Worm (Caenorhabditis elegans): ENCODE measurements around the gene lec-2.

Gene lec-2

ce11 chrII:9986635-9987575, 29.1 kb downstream of the lec-2 start:
- TF ChIP-seq sma-9 (GFP tag; optimal IDR thresholded peaks at IDR 0.05) (peak; percentile 30), sma-9 (tag; optimal IDR thresholded peaks at IDR 0.05) (no peak), nhr-12 (tag; optimal IDR thresholded peaks at IDR 0.05) (no peak), nhr-25 (tag; optimal IDR thresholded peaks at IDR 0.05) (peak; percentile 54), mab-5 (tag; optimal IDR thresholded peaks at IDR 0.05) (peak; percentile 65)

DNA sequence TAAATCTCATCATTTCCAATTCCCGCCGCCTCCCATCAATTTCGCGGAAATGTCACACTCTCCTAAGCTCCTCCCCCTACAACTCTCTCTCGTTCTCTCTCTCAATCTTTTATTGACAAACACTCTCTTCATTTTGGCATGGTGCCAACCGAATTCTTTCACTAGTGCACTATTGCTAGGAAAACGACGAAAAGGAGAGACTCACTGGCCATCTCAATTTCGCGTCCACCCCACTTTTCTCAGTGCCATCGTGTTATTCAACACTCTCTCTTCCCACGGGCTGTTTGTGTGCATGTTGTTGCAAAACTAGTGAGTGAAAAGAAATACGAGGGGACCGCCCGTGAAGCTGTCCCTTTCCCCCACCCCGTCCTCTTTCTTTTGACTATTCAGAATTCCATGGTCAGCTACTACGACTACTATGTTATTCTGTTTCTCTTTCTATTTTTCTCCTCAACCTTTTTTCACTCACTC, 31.1 kb downstream of the lec-2 start:
- peak; percentile 55 to 63 for TF ChIP-seq mdl-1 (tag; optimal IDR thresholded peaks at IDR 0.05)
- TF ChIP-seq egl-27 (tag; optimal IDR thresholded peaks at IDR 0.05): peak; percentile 8
- TF ChIP-seq skn-1 (tag; optimal IDR thresholded peaks at IDR 0.05): no peak
- TF ChIP-seq aly-2 (tag; optimal IDR thresholded peaks at IDR 0.05): no peak
- no peak for TF ChIP-seq nhr-12 (tag; optimal IDR thresholded peaks at IDR 0.05)
- TF ChIP-seq ceh-82 (tag; optimal IDR thresholded peaks at IDR 0.05): no peak
- TF ChIP-seq blmp-1 (tag; optimal IDR thresholded peaks at IDR 0.05; ENCODE audit: insufficient read depth): no peak
- TF ChIP-seq ztf-4 (tag; optimal IDR thresholded peaks at IDR 0.05): peak; percentile 31
- TF ChIP-seq nhr-6 (tag; optimal IDR thresholded peaks at IDR 0.05): peak; percentile 58
- TF ChIP-seq nhr-23 (tag; optimal IDR thresholded peaks at IDR 0.05): no peak
- TF ChIP-seq nhr-25 (tag; optimal IDR thresholded peaks at IDR 0.05): no peak
- TF ChIP-seq F13H6.1 (tag; optimal IDR thresholded peaks at IDR 0.05): peak; percentile 92
- TF ChIP-seq zag-1 (tag; optimal IDR thresholded peaks at IDR 0.05): peak; percentile 53
- peak; percentile 63 for TF ChIP-seq unc-55 (GFP tag; optimal IDR thresholded peaks at IDR 0.05)
- no peak for TF ChIP-seq ceh-16 (tag; optimal IDR thresholded peaks at IDR 0.05)
- TF ChIP-seq ztf-1 (GFP tag; conservative IDR thresholded peaks at IDR 0.05): no peak
- no peak for TF ChIP-seq elt-3 (tag; optimal IDR thresholded peaks at IDR 0.05)
- no peak for TF ChIP-seq peb-1 (tag; optimal IDR thresholded peaks at IDR 0.05)
- TF ChIP-seq snpc-4 (tag; optimal IDR thresholded peaks at IDR 0.05): peak; percentile 9
- TF ChIP-seq lin-11 (tag; optimal IDR thresholded peaks at IDR 0.05): no peak
- TF ChIP-seq alr-1 (tag; optimal IDR thresholded peaks at IDR 0.05): no peak
- TF ChIP-seq nhr-11 (tag; optimal IDR thresholded peaks at IDR 0.05): no peak
- TF ChIP-seq nhr-10 (tag; optimal IDR thresholded peaks at IDR 0.05): no peak
- TF ChIP-seq gmeb-1 (tag; optimal IDR thresholded peaks at IDR 0.05): no peak
- peak; percentile 31 for TF ChIP-seq unc-62 (GFP tag; optimal IDR thresholded peaks at IDR 0.05)
- TF ChIP-seq mbf-1 (tag; optimal IDR thresholded peaks at IDR 0.05): no peak
- TF ChIP-seq unc-39 (tag; optimal IDR thresholded peaks at IDR 0.05): peak; percentile 1
- peak; percentile 72 for TF ChIP-seq C34F6.9 (tag; optimal IDR thresholded peaks at IDR 0.05)
- peak; percentile 55 for TF ChIP-seq lin-13 (GFP tag; optimal IDR thresholded peaks at IDR 0.05)
- TF ChIP-seq ztf-11 (tag; optimal IDR thresholded peaks at IDR 0.05): no peak
- no peak for TF ChIP-seq ZK546.5 (tag; optimal IDR thresholded peaks at IDR 0.05)
- TF ChIP-seq Y55F3AM.14 (GFP tag; optimal IDR thresholded peaks at IDR 0.05): peak; percentile 66
- no peak for TF ChIP-seq ama-1 (optimal IDR thresholded peaks at IDR 0.05)
- TF ChIP-seq nhr-129 (tag; optimal IDR thresholded peaks at IDR 0.05): peak; percentile 82
- TF ChIP-seq lsy-2 (tag; optimal IDR thresholded peaks at IDR 0.05): peak; percentile 18 to 72
- TF ChIP-seq nhr-21 (tag; optimal IDR thresholded peaks at IDR 0.05): no peak
- TF ChIP-seq dmd-4 (tag; optimal IDR thresholded peaks at IDR 0.05): no peak
- no peak for TF ChIP-seq nhr-77 (tag; optimal IDR thresholded peaks at IDR 0.05)
- peak; percentile 16 for TF ChIP-seq fos-1 (tag; optimal IDR thresholded peaks at IDR 0.05)
- peak; percentile 87 for TF ChIP-seq sem-4 (tag; optimal IDR thresholded peaks at IDR 0.05)
- TF ChIP-seq sma-9 (GFP tag; optimal IDR thresholded peaks at IDR 0.05): peak; percentile 92
- TF ChIP-seq sma-9 (tag; optimal IDR thresholded peaks at IDR 0.05): no peak
- TF ChIP-seq nhr-237 (tag; optimal IDR thresholded peaks at IDR 0.05): no peak
- TF ChIP-seq sma-3 (GFP tag; optimal IDR thresholded peaks at IDR 0.05): peak; percentile 11
- TF ChIP-seq R02D3.7 (tag; optimal IDR thresholded peaks at IDR 0.05): no peak
- peak; percentile 73 for TF ChIP-seq lin-39 (tag; optimal IDR thresholded peaks at IDR 0.05)
- TF ChIP-seq elt-1 (tag; optimal IDR thresholded peaks at IDR 0.05): no peak
- peak; percentile 51 for TF ChIP-seq crh-2 (tag; optimal IDR thresholded peaks at IDR 0.05)
- TF ChIP-seq mab-5 (tag; optimal IDR thresholded peaks at IDR 0.05): peak; percentile 80

All from whole organism, L2 larva.